Fruit fly (Drosophila melanogaster): ENCODE measurements around the gene CG4174.

Gene CG4174

dm6 chr3L:18632187-18632635 lies 14.5 kb upstream of the CG4174 start (continued):
- TF ChIP-seq Med (GFP tag): peak; percentile 8
- no peak for TF ChIP-seq CG10979 (tag; optimal IDR thresholded peaks at IDR 0.05)
- no peak for TF ChIP-seq unc-4 (GFP tag; IDR thresholded peaks at IDR 0.05; ENCODE audit: partially characterized antibody)
- no peak for TF ChIP-seq CG7987 (GFP tag; optimal IDR thresholded peaks at IDR 0.05)
- TF ChIP-seq fd64A (GFP tag; optimal IDR thresholded peaks at IDR 0.05): no peak
- no peak for TF ChIP-seq CG17328 (GFP tag; IDR thresholded peaks at IDR 0.05)
- no peak for TF ChIP-seq CG3163 (GFP tag; optimal IDR thresholded peaks at IDR 0.05)
- no peak for TF ChIP-seq CG17385 (GFP tag; optimal IDR thresholded peaks at IDR 0.05)
- no peak for TF ChIP-seq da (GFP tag; optimal IDR thresholded peaks at IDR 0.05)
- no peak for TF ChIP-seq CG8290 (GFP tag; optimal IDR thresholded peaks at IDR 0.05)
- no peak for TF ChIP-seq CG8290 (tag; optimal IDR thresholded peaks at IDR 0.05)
- no peak for TF ChIP-seq CG10274 (GFP tag; optimal IDR thresholded peaks at IDR 0.05)
- TF ChIP-seq Fer1 (GFP tag; optimal IDR thresholded peaks at IDR 0.05): peak; percentile 11
- no peak for TF ChIP-seq CG11723 (GFP tag; optimal IDR thresholded peaks at IDR 0.05)
- no peak for TF ChIP-seq zfh2 (GFP tag; optimal IDR thresholded peaks at IDR 0.05)
- TF ChIP-seq yki (optimal IDR thresholded peaks at IDR 0.05): no peak
- no peak for TF ChIP-seq C15 (GFP tag; IDR thresholded peaks at IDR 0.05)
- TF ChIP-seq Taf1 (GFP tag; IDR thresholded peaks at IDR 0.05): no peak
- no peak for TF ChIP-seq dysf (GFP tag; IDR thresholded peaks at IDR 0.05)
- no peak for TF ChIP-seq sens-2 (GFP tag; IDR thresholded peaks at IDR 0.05)
- no peak for TF ChIP-seq cg (GFP tag; optimal IDR thresholded peaks at IDR 0.05)
- TF ChIP-seq Hr51 (GFP tag; optimal IDR thresholded peaks at IDR 0.05): no peak
- no peak for TF ChIP-seq Jarid2 (GFP tag; optimal IDR thresholded peaks at IDR 0.05)
- TF ChIP-seq H2.0 (GFP tag; IDR thresholded peaks at IDR 0.05): no peak
- TF ChIP-seq CG7928 (GFP tag; optimal IDR thresholded peaks at IDR 0.05): no peak
- no peak for TF ChIP-seq CG9609 (GFP tag; optimal IDR thresholded peaks at IDR 0.05)
- no peak for TF ChIP-seq Asciz (GFP tag; optimal IDR thresholded peaks at IDR 0.05)
- TF ChIP-seq wdn (GFP tag; IDR thresholded peaks at IDR 0.05): no peak
- TF ChIP-seq CG15514 (GFP tag; optimal IDR thresholded peaks at IDR 0.05): peak; percentile 5
- no peak for TF ChIP-seq CG8359 (GFP tag; optimal IDR thresholded peaks at IDR 0.05; ENCODE audit: borderline replicate concordance)
- TF ChIP-seq dpn (GFP tag; optimal IDR thresholded peaks at IDR 0.05): no peak
- peak; percentile 28; the same call in 1 of the 2 replicates for TF ChIP-seq sob (GFP tag; IDR thresholded peaks at IDR 0.05)
- TF ChIP-seq CG12942 (GFP tag; optimal IDR thresholded peaks at IDR 0.05): no peak
- no peak for TF ChIP-seq CG7271 (tag; optimal IDR thresholded peaks at IDR 0.05)
- no peak for TF ChIP-seq shn (GFP tag; optimal IDR thresholded peaks at IDR 0.05)
- no peak for TF ChIP-seq Sin3A (optimal IDR thresholded peaks at IDR 0.05)
- TF ChIP-seq repo (GFP tag; optimal IDR thresholded peaks at IDR 0.05): no peak
- TF ChIP-seq cwo (GFP tag; optimal IDR thresholded peaks at IDR 0.05): peak; percentile 67
- TF ChIP-seq GATAe (GFP tag; conservative IDR thresholded peaks at IDR 0.05): peak; percentile 32; the same call in 1 of the 2 replicates
- no peak for TF ChIP-seq CG10654 (GFP tag; optimal IDR thresholded peaks at IDR 0.05)
- no peak for TF ChIP-seq pan (optimal IDR thresholded peaks at IDR 0.05)
- no peak for TF ChIP-seq pan (GFP tag; optimal IDR thresholded peaks at IDR 0.05 in 1 of 2, IDR thresholded peaks at IDR 0.05 in 1 of 2)
- TF ChIP-seq CG17186 (GFP tag; optimal IDR thresholded peaks at IDR 0.05): no peak
- TF ChIP-seq Ada2b (GFP tag; IDR thresholded peaks at IDR 0.05): no peak
- TF ChIP-seq Lhr (GFP tag; optimal IDR thresholded peaks at IDR 0.05): no peak
- no peak for TF ChIP-seq org-1 (GFP tag; optimal IDR thresholded peaks at IDR 0.05)
- TF ChIP-seq CG2116 (GFP tag; optimal IDR thresholded peaks at IDR 0.05): no peak
- TF ChIP-seq sd (tag; optimal IDR thresholded peaks at IDR 0.05): peak; percentile 52
- TF ChIP-seq CG8388 (GFP tag; optimal IDR thresholded peaks at IDR 0.05): no peak
- no peak for TF ChIP-seq bsh (GFP tag; optimal IDR thresholded peaks at IDR 0.05)
- TF ChIP-seq CG42726 (GFP tag; IDR thresholded peaks at IDR 0.05; ENCODE audit: partially characterized antibody): no peak
- no peak for TF ChIP-seq Chrac-16 (GFP tag; optimal IDR thresholded peaks at IDR 0.05)

Data from whole organism, embryonic.